Worm (Caenorhabditis elegans) whole organism, young adult: ENCODE results near the gene Y22D7AL.3.

Experiments
- B0035.1 ChIP-seq: sonication (generic microtip); optimal IDR thresholded peaks from 2 replicates; lab custom pipeline; 2016; ENCODE audit warnings: missing genetic modification characterization, mild to moderate bottlenecking, missing compliant biosample characterization, missing genotype, missing genetic modification reagents
- K11D2.4 ChIP-seq: fragments of 200-800 bp; sonication (Bioruptor generic); IDR thresholded peaks from 2 replicates; pipeline ENCODE4 v1.3.6; 2022; ENCODE audit warnings: missing genetic modification reagents, missing genetic modification characterization, missing compliant biosample characterization
- attf-3 ChIP-seq: fragments of 200-800 bp; sonication (Bioruptor generic); conservative IDR thresholded peaks from 2 replicates; pipeline ENCODE4 v1.3.6; 2022; ENCODE audit warnings: missing genetic modification reagents, missing genetic modification characterization, missing compliant biosample characterization
- ceh-100 ChIP-seq: fragments of 200-800 bp; sonication (Bioruptor generic); IDR thresholded peaks from 2 replicates; pipeline ENCODE4 v1.3.6; 2022; ENCODE audit warnings: missing genetic modification reagents, missing genetic modification characterization, missing compliant biosample characterization
- ceh-79 ChIP-seq: sonication (generic microtip); optimal IDR thresholded peaks from 2 replicates; lab custom pipeline; 2017; ENCODE audit warnings: mild to moderate bottlenecking, missing genetic modification characterization, missing compliant biosample characterization
- dpl-1 ChIP-seq: fragments of 150-350 bp; optimal IDR thresholded peaks from 2 replicates; lab custom pipeline; 2014; ENCODE audit warnings: missing biosample characterization, missing genetic modification reagents, missing genetic modification characterization
- fkh-3 ChIP-seq: sonication (generic microtip); optimal IDR thresholded peaks from 2 replicates; lab custom pipeline; 2016; ENCODE audit warnings: mild to moderate bottlenecking, missing genetic modification characterization, missing compliant biosample characterization
- tbx-9 ChIP-seq: sonication (generic microtip); optimal IDR thresholded peaks from 2 replicates; lab custom pipeline; 2016; ENCODE audit warnings: borderline replicate concordance, missing genetic modification characterization, inconsistent platforms, missing compliant biosample characterization
- unc-62 ChIP-seq: fragments of 150-350 bp; optimal IDR thresholded peaks from 2 replicates; lab custom pipeline; 2014; ENCODE audit warnings: missing biosample characterization, missing genetic modification reagents, missing genetic modification characterization

ce11 chrIII:1625660-1626275 is 15.5 kb upstream of the Y22D7AL.3 start:
- no peak for TF ChIP-seq dpl-1 (GFP tag; lab: Kevin White, UChicago)
- no peak for TF ChIP-seq unc-62 (GFP tag; lab: Kevin White, UChicago)
- TF ChIP-seq B0035.1, result peak; percentile 14
- no peak for TF ChIP-seq attf-3 (GFP tag; lab: Robert Waterston, UW)
- TF ChIP-seq K11D2.4 (GFP tag; lab: Robert Waterston, UW), result no peak
- TF ChIP-seq tbx-9 (tag; lab: Kevin White, UChicago), result peak; percentile 80
- peak; percentile 25; the same call in 1 of the 2 replicates for TF ChIP-seq ceh-100
- TF ChIP-seq fkh-3, result peak; percentile 87
- TF ChIP-seq ceh-79 (tag; lab: Kevin White, UChicago), result peak; percentile 76
